Worm (Caenorhabditis elegans) whole organism, young adult: Measurements from ENCODE around the gene glrx-5.

ENCODE experiments used
- B0336.3 ChIP-seq: fragments of 200-800 bp; sonication (Bioruptor generic); IDR thresholded peaks from 2 replicates; pipeline ENCODE4 v1.3.6; 2022; ENCODE audit warnings: missing genetic modification characterization, missing compliant biosample characterization
- F37B4.10 ChIP-seq: fragments of 200-800 bp; sonication (Bioruptor generic); IDR thresholded peaks from 2 replicates; pipeline ENCODE4 v1.3.6; 2022; ENCODE audit warnings: missing genetic modification characterization, missing compliant biosample characterization
- ama-1 ChIP-seq, 3 experiments: fragments of 150-350 bp in 1 of 3; sonication (generic microtip) in 2 of 3; optimal IDR thresholded peaks; 2 replicates each; lab custom pipeline; 2014 to 2018; ENCODE audit warnings: missing biosample characterization in 2 of 3, missing genetic modification characterization in 2 of 3, missing genetic modification reagents in 2 of 3
- him-1 ChIP-seq: sonication (generic microtip); optimal IDR thresholded peaks from 2 replicates; lab custom pipeline; 2016; ENCODE audit warnings: missing genotype, missing genetic modification reagents, missing genetic modification characterization, missing compliant biosample characterization
- hmg-20 ChIP-seq: fragments of 200-800 bp; sonication (Bioruptor generic); IDR thresholded peaks from 2 replicates; pipeline ENCODE4 v1.3.6; 2022; ENCODE audit warnings: missing genetic modification reagents, missing genetic modification characterization, missing compliant biosample characterization
- lsl-1 ChIP-seq: fragments of 200-800 bp; sonication (Bioruptor generic); optimal IDR thresholded peaks from 2 replicates; lab custom pipeline; 2018; ENCODE audit warnings: mild to moderate bottlenecking, missing genetic modification characterization, moderate library complexity, missing compliant biosample characterization
- madf-10 ChIP-seq: sonication (generic microtip); optimal IDR thresholded peaks from 2 replicates; lab custom pipeline; 2016; ENCODE audit warnings: mild to moderate bottlenecking, missing genetic modification characterization, missing compliant biosample characterization
- nhr-120 ChIP-seq: fragments of 200-800 bp; sonication (Bioruptor generic); IDR thresholded peaks from 2 replicates; pipeline ENCODE4 v1.3.6; 2022; ENCODE audit warnings: missing genetic modification characterization, missing compliant biosample characterization
- nhr-90 ChIP-seq: sonication (generic microtip); optimal IDR thresholded peaks from 2 replicates; lab custom pipeline; 2016; ENCODE audit warnings: missing genotype, mild to moderate bottlenecking, missing genetic modification characterization, missing compliant biosample characterization
- snpc-1.3 ChIP-seq: sonication (generic microtip); optimal IDR thresholded peaks from 2 replicates; lab custom pipeline; 2017; ENCODE audit warnings: missing genetic modification characterization, mild to moderate bottlenecking, missing compliant biosample characterization, antibody characterized with exemption, moderate library complexity, missing genotype, missing genetic modification reagents; ENCODE audit not compliant: insufficient read depth
- snpc-4 ChIP-seq, 5 experiments: fragments of 150-350 bp in 1 of 5; sonication (generic microtip) in 4 of 5; optimal IDR thresholded peaks; 2 replicates each; lab custom pipeline; 2014 to 2018; ENCODE audit warnings: missing genetic modification characterization in 5 of 5, missing biosample characterization in 3 of 5, antibody characterized with exemption in 2 of 5, mild to moderate bottlenecking in 2 of 5, missing compliant biosample characterization in 2 of 5, missing genotype in 2 of 5, moderate library complexity in 2 of 5, missing genetic modification reagents in 1 of 5
- unc-62 ChIP-seq: fragments of 150-350 bp; optimal IDR thresholded peaks from 2 replicates; lab custom pipeline; 2014; ENCODE audit warnings: missing biosample characterization, missing genetic modification reagents, missing genetic modification characterization

- TF ChIP-seq ama-1 (optimal IDR thresholded peaks at IDR 0.05; lab: Kevin White, UChicago) = no peak
- TF ChIP-seq ama-1 (GFP tag; optimal IDR thresholded peaks at IDR 0.05; lab: Kevin White, UChicago) = no peak
- TF ChIP-seq lsl-1 (GFP tag; lab: Kevin White, UChicago) = no peak
- TF ChIP-seq nhr-90 (tag; lab: Kevin White, UChicago) = no peak
- no peak for TF ChIP-seq B0336.3
- no peak for TF ChIP-seq hmg-20 (GFP tag; lab: Robert Waterston, UW)
- no peak for TF ChIP-seq madf-10
- no peak for TF ChIP-seq snpc-1.3 (tag; lab: Kevin White, UChicago)
- TF ChIP-seq him-1 = no peak
- TF ChIP-seq F37B4.10 (GFP tag; lab: Robert Waterston, UW) = no peak
- TF ChIP-seq nhr-120 = no peak
- TF ChIP-seq unc-62 (GFP tag; lab: Kevin White, UChicago) = no peak
- no peak for TF ChIP-seq snpc-4 (GFP tag; optimal IDR thresholded peaks at IDR 0.05; lab: Kevin White, UChicago)
- no peak for TF ChIP-seq snpc-4 (tag; optimal IDR thresholded peaks at IDR 0.05; lab: Kevin White, UChicago)
These were observed 38.0 kb upstream of the glrx-5 start for ce11 chrIII:12411668-12412067.
